Fruit fly (Drosophila melanogaster): ENCODE results near the gene CG14186.

The CG14186 gene

dm6 chr3L:20062546-20062945 lies 41.1 kb downstream of the CG14186 start:
- TF ChIP-seq noc (tag; optimal IDR thresholded peaks at IDR 0.05): no peak
